Fruit fly (Drosophila melanogaster): Measurements from ENCODE around the gene TwdlY.
A peak's percentile ranks its signal among the peaks of the same experiment; 100 is the strongest.

The TwdlY gene

DNA sequence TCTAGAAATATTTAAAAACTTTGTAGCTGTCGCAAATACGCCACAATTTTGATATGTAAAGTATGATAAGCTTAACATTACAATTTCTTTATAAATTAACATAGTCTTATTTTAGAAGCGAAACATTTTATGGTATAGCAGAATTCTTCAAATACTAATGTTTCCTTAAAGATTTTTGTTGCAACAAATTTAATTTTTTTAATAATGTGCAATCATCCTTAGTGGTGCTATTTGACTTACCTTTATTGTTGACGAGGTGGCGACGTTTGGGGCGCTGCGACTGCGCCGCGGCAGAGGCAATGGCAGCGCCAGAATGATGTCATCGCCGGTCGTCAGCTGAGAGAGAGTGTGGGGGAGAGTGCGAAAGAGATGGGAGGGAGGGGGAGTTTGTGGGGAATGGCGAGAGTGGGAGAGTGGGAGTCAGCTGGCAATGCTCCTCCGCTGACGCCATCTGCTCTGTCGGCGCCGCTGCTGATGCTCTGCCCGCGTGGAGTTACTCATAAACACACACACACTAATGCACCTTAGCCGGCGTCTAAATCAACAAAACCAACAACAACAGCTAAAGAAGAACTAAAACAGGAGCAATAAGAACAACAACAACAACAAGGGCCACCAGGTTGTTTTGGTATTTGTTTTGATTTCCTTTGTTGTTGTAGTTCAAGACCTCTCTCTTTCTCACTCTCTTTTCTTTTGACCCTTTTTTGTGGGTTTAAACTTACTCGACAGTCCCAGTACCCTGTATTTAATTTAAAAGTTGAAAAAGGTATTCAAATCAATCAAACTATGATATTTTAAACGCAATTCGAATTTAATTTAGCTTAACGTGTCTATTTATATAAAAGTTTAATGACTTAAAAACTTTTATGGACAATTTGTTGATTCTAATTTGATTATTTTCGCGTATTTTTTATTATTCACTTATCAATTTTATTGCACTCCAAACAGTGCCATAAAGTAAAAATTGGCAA lies 11.3 kb upstream of the TwdlY start (continued):
- TF ChIP-seq CG14860 (GFP tag; IDR thresholded peaks at IDR 0.05; ENCODE audit: partially characterized antibody) (no peak), az2 (GFP tag; optimal IDR thresholded peaks at IDR 0.05) (peak; percentile 74), Jarid2 (GFP tag; optimal IDR thresholded peaks at IDR 0.05) (peak; percentile 11), gcm (GFP tag; optimal IDR thresholded peaks at IDR 0.05) (peak; percentile 71), CG9797 (GFP tag; optimal IDR thresholded peaks at IDR 0.05) (no peak), D (optimal IDR thresholded peaks at IDR 0.05) (no peak), D (GFP tag; optimal IDR thresholded peaks at IDR 0.05) (peak; percentile 44), dmrt11E (tag; optimal IDR thresholded peaks at IDR 0.05) (peak; percentile 69), CG8924 (tag; optimal IDR thresholded peaks at IDR 0.05) (peak; percentile 79), NFAT (GFP tag; IDR thresholded peaks at IDR 0.05) (0 out of 2 replicates have a peak, but pooled peaks have one; percentile 39), CG30403 (GFP tag; optimal IDR thresholded peaks at IDR 0.05) (peak; percentile 83), sima (GFP tag; optimal IDR thresholded peaks at IDR 0.05) (no peak), bab2 (GFP tag; optimal IDR thresholded peaks at IDR 0.05) (no peak), MESR4 (GFP tag; optimal IDR thresholded peaks at IDR 0.05) (no peak), ranshi (GFP tag; IDR thresholded peaks at IDR 0.05) (no peak), tap (tag; optimal IDR thresholded peaks at IDR 0.05) (peak; percentile 19), CG5953 (GFP tag; IDR thresholded peaks at IDR 0.05) (peak; percentile 13; the same call in 1 of the 2 replicates), CG5180 (GFP tag; optimal IDR thresholded peaks at IDR 0.05) (peak; percentile 50), luna (GFP tag; optimal IDR thresholded peaks at IDR 0.05) (no peak), Hmr (GFP tag; optimal IDR thresholded peaks at IDR 0.05) (peak; percentile 85), br (optimal IDR thresholded peaks at IDR 0.05) (no peak), CG8944 (GFP tag; optimal IDR thresholded peaks at IDR 0.05) (peak; percentile 32), Abd-B (GFP tag; optimal IDR thresholded peaks at IDR 0.05) (peak; percentile 69), CG17186 (GFP tag; optimal IDR thresholded peaks at IDR 0.05) (no peak), croc (GFP tag; conservative IDR thresholded peaks at IDR 0.05) (peak; percentile 45; the same call in 2 of the 3 replicates), CG9215 (GFP tag; IDR thresholded peaks at IDR 0.05) (peak; percentile 82), hkb (optimal IDR thresholded peaks at IDR 0.05) (no peak), hkb (GFP tag; IDR thresholded peaks at IDR 0.05) (peak; percentile 83), PHDP (tag; optimal IDR thresholded peaks at IDR 0.05) (peak; percentile 87), CG6272 (GFP tag; IDR thresholded peaks at IDR 0.05) (no peak), CG16813 (GFP tag; IDR thresholded peaks at IDR 0.05; ENCODE audit: partially characterized antibody) (no peak), tup (GFP tag; optimal IDR thresholded peaks at IDR 0.05) (no peak), Blimp-1 (GFP tag; optimal IDR thresholded peaks at IDR 0.05) (peak; percentile 52), Med (GFP tag) (peak; percentile 77), CG15479 (GFP tag; optimal IDR thresholded peaks at IDR 0.05) (no peak), Mrtf (GFP tag; IDR thresholded peaks at IDR 0.05) (no peak), CG17328 (GFP tag; IDR thresholded peaks at IDR 0.05) (peak; percentile 76), pho (GFP tag; optimal IDR thresholded peaks at IDR 0.05) (peak; percentile 58), danr (GFP tag; IDR thresholded peaks at IDR 0.05) (no peak), D19A (tag; optimal IDR thresholded peaks at IDR 0.05) (peak; percentile 65), CG7745 (tag; optimal IDR thresholded peaks at IDR 0.05) (no peak), CG3163 (GFP tag; optimal IDR thresholded peaks at IDR 0.05) (no peak), CG8478 (optimal IDR thresholded peaks at IDR 0.05) (no peak), CG31365 (tag; optimal IDR thresholded peaks at IDR 0.05) (no peak), jing (GFP tag; optimal IDR thresholded peaks at IDR 0.05) (peak; percentile 39), CG6854 (GFP tag; optimal IDR thresholded peaks at IDR 0.05) (peak; percentile 30), CG4282 (GFP tag; optimal IDR thresholded peaks at IDR 0.05) (no peak), CG32772 (GFP tag; IDR thresholded peaks at IDR 0.05) (peak; percentile 67), dysf (GFP tag; IDR thresholded peaks at IDR 0.05) (peak; percentile 81), da (GFP tag; optimal IDR thresholded peaks at IDR 0.05) (peak; percentile 11)

Measured in whole organism, embryonic.